Worm (Caenorhabditis elegans) whole organism, midembryonic: ENCODE data around the gene scl-10.

ENCODE experiments used
- T22C8.4 ChIP-seq: fragments of 200-800 bp; sonication (Bioruptor generic); IDR thresholded peaks from 2 replicates; pipeline ENCODE4 v1.3.6; 2022; ENCODE audit warnings: missing genetic modification characterization, missing compliant biosample characterization
- cog-1 ChIP-seq: sonication (generic microtip); optimal IDR thresholded peaks from 2 replicates; lab custom pipeline; 2016; ENCODE audit warnings: missing genetic modification characterization, missing compliant biosample characterization
- flt-1 ChIP-seq: fragments of 200-800 bp; sonication (Bioruptor generic); IDR thresholded peaks from 2 replicates; pipeline ENCODE4 v1.3.6; 2022; ENCODE audit warnings: missing genetic modification characterization, missing compliant biosample characterization
- klf-2 ChIP-seq: fragments of 200-800 bp; sonication (Bioruptor generic); conservative IDR thresholded peaks from 2 replicates; pipeline ENCODE4 v1.3.6; 2022; ENCODE audit warnings: missing genetic modification reagents, missing genetic modification characterization, missing compliant biosample characterization
- med-1 ChIP-seq: sonication (generic microtip); optimal IDR thresholded peaks from 2 replicates; lab custom pipeline; 2017; ENCODE audit warnings: missing genetic modification characterization, mild to moderate bottlenecking, missing compliant biosample characterization, antibody characterized with exemption, missing genetic modification reagents; ENCODE audit not compliant: insufficient read depth
- ref-1 ChIP-seq: fragments of 200-800 bp; sonication (Bioruptor generic); conservative IDR thresholded peaks from 2 replicates; pipeline ENCODE4 v1.3.6; 2022; ENCODE audit warnings: missing genetic modification reagents, missing genetic modification characterization, missing compliant biosample characterization
- tab-1 ChIP-seq: fragments of 200-800 bp; sonication (Bioruptor generic); IDR thresholded peaks from 2 replicates; pipeline ENCODE4 v1.3.6; 2022; ENCODE audit warnings: missing genetic modification characterization, missing compliant biosample characterization
- ztf-23 ChIP-seq: fragments of 200-800 bp; sonication (Bioruptor generic); IDR thresholded peaks from 2 replicates; pipeline ENCODE4 v1.3.6; 2022; ENCODE audit warnings: missing genetic modification reagents, missing genetic modification characterization, missing compliant biosample characterization
- ztf-29 ChIP-seq: fragments of 200-800 bp; sonication (Bioruptor generic); IDR thresholded peaks from 2 replicates; pipeline ENCODE4 v1.3.6; 2022; ENCODE audit warnings: missing genetic modification reagents, missing genetic modification characterization, missing compliant biosample characterization

Gene scl-10

DNA sequence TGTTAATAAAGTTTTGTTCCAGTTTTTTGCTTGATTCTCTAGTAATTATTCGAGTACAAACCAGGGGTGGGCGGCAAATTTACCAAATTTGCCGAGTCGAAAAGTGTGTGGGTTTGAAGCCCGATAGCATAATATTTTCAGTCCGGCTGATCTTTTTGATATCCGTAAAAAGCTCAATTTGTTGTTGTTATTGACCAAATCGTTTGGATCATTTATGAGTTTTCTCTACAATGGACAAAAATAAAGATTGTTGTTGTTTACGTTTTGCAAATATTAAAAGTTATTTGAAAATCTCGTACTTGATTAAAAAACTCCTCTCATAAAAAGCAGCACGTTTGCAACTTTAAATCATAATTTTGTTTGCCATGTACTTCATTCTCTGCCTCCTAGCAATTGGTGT lies 7.8 kb downstream of the scl-10 start, which contains the start of gene scl-1:
Gene scl-1, plus strand, starts transcription at position 301 of the 400 bp plus-strand sequence.
- TF ChIP-seq med-1 (GFP tag; lab: Kevin White, UChicago) (no peak), ref-1 (no peak), ztf-23 (no peak), T22C8.4 (GFP tag; lab: Robert Waterston, UW) (no peak), flt-1 (GFP tag; lab: Robert Waterston, UW) (no peak), klf-2 (no peak), ztf-29 (GFP tag; lab: Robert Waterston, UW) (no peak), tab-1 (GFP tag; lab: Robert Waterston, UW) (no peak), cog-1 (no peak)

DNA sequence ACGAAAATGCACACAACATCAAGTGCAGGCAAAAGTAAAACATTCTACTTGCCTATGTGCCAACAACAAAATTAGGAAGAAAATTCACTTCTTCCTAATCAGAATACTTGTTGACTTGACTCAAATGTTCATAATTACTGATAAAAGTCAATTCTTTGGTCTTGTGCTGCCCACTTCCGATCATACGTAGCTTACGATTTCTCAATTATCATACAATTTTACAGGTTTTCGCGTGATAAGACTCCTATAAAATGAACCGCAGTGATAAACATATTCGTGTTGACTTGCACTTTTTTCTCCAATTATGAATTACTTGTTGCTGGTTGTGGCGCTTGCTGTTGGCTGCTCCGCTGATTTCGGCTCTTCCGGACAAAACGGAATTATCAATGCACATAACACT lies 9.2 kb downstream of the scl-10 start, which contains the start of gene scl-2:
Gene scl-2, plus strand, starts transcription at position 293 of the 400 bp plus-strand sequence.
- no peak for TF ChIP-seq ztf-29 (GFP tag; lab: Robert Waterston, UW)
- no peak for TF ChIP-seq flt-1 (GFP tag; lab: Robert Waterston, UW)
- no peak for TF ChIP-seq T22C8.4 (GFP tag; lab: Robert Waterston, UW)
- TF ChIP-seq ztf-23, result no peak
- TF ChIP-seq med-1 (GFP tag; lab: Kevin White, UChicago), result no peak
- TF ChIP-seq ref-1, result no peak
- no peak for TF ChIP-seq klf-2
- TF ChIP-seq cog-1, result no peak
- TF ChIP-seq tab-1 (GFP tag; lab: Robert Waterston, UW), result no peak

DNA sequence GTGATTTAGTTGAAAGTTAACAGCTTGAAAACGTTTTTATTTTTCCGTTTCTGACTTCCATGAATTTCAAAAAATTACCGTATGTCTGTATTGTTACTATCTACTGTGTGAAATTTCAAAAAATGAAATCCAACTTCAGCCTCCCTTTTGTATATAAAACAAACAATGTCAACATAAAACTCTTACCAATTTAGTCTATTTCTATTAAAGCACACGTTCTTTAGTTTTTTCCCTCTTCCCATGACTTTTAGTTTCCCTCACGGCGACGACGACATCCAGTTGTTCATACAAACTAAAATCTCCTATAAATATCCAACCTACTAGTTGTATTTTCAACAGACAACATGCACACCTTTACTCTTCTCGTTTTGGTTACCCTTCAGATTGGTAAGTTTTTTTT lies 11.0 kb downstream of the scl-10 start, which contains the start of gene scl-3:
Gene scl-3, plus strand, starts transcription at position 301 of the 400 bp plus-strand sequence.
- TF ChIP-seq tab-1 (GFP tag; lab: Robert Waterston, UW), result no peak
- TF ChIP-seq cog-1, result no peak
- TF ChIP-seq med-1 (GFP tag; lab: Kevin White, UChicago), result no peak

DNA sequence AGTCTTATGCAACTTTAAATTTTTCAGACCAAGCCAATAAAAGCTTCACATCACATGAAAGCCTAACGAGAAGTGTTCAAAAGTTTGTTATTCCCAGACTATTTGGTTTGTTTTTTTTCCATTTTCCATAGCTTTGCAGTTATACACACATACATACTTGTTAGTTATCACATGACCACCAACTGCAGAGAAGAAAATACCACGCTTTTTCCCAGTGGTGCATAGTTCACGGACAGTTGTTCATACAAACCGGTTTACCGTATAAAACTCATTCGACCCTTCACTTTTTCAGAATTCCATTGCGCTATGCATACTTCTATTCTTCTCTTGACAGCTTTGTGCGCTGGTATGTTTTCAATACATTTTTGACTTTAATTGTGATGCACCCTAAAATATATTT lies 15.5 kb downstream of the scl-10 start, which contains the start of gene scl-5:
Gene scl-5, plus strand, starts transcription at position 301 of the 400 bp plus-strand sequence.
- TF ChIP-seq ztf-29 (GFP tag; lab: Robert Waterston, UW) (no peak), tab-1 (GFP tag; lab: Robert Waterston, UW) (no peak), med-1 (GFP tag; lab: Kevin White, UChicago) (no peak), ref-1 (no peak), ztf-23 (no peak), cog-1 (no peak), klf-2 (no peak), T22C8.4 (GFP tag; lab: Robert Waterston, UW) (no peak), flt-1 (GFP tag; lab: Robert Waterston, UW) (no peak)

DNA sequence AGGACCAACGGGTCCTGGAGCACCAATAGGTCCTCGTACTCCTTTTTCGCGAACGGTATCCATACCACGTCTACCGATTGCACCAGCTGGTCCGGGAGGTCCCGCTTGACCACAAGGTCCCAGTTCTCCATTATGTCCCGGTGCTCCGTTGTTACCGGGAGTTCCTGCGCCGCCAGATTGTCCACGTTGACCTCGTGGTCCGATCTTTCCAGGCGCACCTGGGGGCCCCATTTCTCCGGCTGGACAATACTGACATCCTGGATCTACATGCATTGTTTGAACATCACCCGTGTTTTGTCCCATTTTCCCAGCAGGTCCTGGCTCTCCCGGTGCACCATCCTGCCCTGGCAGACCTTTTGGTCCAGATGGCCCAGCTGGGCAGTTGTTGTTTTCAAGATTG lies 17.8 kb downstream of the scl-10 start:
- no peak for TF ChIP-seq ztf-23

DNA sequence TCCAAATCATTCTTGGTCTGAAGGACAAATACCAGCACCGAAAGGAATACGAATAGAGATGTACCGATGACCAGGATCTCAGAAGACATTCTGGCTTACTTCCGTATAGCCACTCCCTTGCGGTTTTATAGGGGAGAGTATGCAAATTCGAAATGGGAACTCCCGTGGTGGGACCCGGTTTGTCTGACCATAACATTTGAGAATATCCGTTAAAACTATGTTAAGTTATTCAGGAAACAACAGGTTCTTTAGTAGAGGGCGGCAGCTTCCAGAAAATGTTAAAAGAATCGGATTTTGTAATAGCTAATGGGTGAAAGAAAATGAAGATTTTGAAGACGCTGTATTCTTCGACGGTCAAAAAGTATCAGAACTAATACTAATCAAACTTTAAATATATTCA lies 18.9 kb downstream of the scl-10 start, which contains the start of gene col-131:
Gene col-131, minus strand, starts transcription at position 101 of the 400 bp plus-strand sequence.
- TF ChIP-seq T22C8.4 (GFP tag; lab: Robert Waterston, UW) (no peak), ztf-23 (no peak), med-1 (GFP tag; lab: Kevin White, UChicago) (no peak), klf-2 (no peak), ztf-29 (GFP tag; lab: Robert Waterston, UW) (no peak), tab-1 (GFP tag; lab: Robert Waterston, UW) (no peak), flt-1 (GFP tag; lab: Robert Waterston, UW) (no peak), cog-1 (no peak)

DNA sequence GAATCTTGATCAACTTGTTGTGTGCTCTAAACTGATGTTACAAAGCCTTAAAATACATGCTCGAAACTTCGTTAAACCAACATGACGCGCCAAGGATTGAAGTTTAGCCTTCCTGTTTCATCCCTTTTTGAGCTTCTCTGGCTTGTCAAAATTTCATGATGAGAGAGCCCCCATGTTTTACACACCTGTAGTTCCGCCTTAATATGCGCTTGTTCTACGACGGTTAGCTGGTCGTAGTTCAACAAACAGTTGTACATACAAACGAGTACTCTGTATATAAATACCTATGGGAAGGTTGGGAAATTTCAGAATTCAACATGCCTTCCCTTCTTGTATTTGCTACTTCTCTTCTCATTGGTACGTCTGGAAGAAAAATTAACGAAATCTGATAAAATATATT lies 20.2 kb downstream of the scl-10 start, which contains the start of gene scl-6:
Gene scl-6, plus strand, starts transcription at position 301 of the 400 bp plus-strand sequence.
- TF ChIP-seq ztf-29 (GFP tag; lab: Robert Waterston, UW) (no peak), ztf-23 (no peak), med-1 (GFP tag; lab: Kevin White, UChicago) (no peak), cog-1 (no peak)

DNA sequence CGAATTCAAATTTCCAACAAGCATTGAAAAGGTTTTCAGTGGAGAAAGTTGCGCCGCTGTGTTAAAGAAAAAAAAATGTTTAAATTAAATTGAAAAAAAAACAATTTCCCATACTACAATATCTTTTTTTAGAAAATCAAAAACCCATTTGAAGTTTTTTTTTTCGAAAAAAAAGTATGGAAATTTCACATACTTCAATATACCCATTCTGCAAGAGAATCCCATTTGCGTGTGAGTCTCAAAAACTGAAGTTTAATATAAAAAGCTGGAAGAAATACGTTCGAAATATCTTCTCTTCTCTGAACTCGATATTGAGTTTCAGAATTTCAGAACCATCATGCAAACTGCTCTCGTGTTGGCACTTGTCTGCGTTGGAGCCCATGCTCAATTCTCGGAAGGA lies 21.9 kb downstream of the scl-10 start, which contains the start of gene scl-7:
Gene scl-7, plus strand, starts transcription at position 301 of the 400 bp plus-strand sequence.
- no peak for TF ChIP-seq ref-1
- no peak for TF ChIP-seq flt-1 (GFP tag; lab: Robert Waterston, UW)
- TF ChIP-seq ztf-29 (GFP tag; lab: Robert Waterston, UW), result no peak

DNA sequence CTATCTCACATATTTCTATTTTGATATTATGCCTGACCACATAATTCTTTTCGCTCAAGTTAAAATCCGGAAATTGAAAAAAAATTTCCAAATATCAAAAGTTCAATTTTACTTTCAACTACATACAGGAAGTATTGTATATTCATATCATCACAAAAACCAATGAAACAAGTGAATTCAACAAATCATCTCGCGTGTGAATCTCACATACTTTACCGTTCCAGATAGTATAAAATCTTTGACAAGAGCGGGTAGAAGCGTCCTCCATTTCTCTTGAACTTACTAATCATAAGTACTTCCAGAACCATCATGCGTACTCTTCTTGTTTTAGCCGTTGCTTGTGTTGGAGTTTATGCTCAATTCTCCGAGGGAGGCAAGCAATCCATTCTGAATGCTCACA lies 23.2 kb downstream of the scl-10 start, which contains the start of gene scl-8:
Gene scl-8, plus strand, starts transcription at position 301 of the 400 bp plus-strand sequence.
- TF ChIP-seq flt-1 (GFP tag; lab: Robert Waterston, UW), result no peak
- no peak for TF ChIP-seq cog-1
- no peak for TF ChIP-seq tab-1 (GFP tag; lab: Robert Waterston, UW)
- TF ChIP-seq ref-1, result no peak
- no peak for TF ChIP-seq T22C8.4 (GFP tag; lab: Robert Waterston, UW)
- no peak for TF ChIP-seq ztf-23

DNA sequence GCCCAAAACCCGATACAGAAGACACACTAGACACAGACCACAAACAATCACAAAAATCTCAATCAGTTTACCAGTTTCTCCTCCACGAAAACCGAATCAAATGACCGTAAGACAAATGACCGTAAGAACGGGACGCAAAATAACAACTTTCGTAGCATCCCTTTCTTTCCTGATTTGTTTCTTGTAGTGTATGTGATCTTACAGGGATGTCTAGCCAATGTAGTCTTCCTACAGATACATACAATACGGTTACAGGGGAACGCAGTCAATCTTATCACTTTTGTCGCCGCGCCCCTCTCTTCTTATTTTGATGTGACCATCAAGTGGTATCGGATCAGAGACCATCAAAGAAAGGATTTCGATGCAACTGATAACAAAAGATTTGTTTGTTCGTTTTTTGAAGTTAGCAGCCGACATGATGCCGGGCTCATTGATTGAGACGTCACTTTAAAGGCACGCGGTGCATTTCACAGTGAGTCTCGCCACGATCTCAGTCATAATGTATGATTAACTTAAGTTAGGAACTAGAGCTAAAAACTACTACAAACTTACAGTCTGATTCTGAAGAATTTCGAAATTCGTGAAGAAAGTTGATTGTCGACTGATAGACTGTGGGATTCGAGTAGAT lies 27.5 kb downstream of the scl-10 start:
- no peak for TF ChIP-seq ref-1
- TF ChIP-seq klf-2, result no peak
- TF ChIP-seq ztf-23, result no peak
- TF ChIP-seq T22C8.4 (GFP tag; lab: Robert Waterston, UW), result no peak
- no peak for TF ChIP-seq flt-1 (GFP tag; lab: Robert Waterston, UW)
- no peak for TF ChIP-seq ztf-29 (GFP tag; lab: Robert Waterston, UW)
- TF ChIP-seq tab-1 (GFP tag; lab: Robert Waterston, UW), result no peak
- TF ChIP-seq cog-1, result no peak
- TF ChIP-seq med-1 (GFP tag; lab: Kevin White, UChicago), result no peak

DNA sequence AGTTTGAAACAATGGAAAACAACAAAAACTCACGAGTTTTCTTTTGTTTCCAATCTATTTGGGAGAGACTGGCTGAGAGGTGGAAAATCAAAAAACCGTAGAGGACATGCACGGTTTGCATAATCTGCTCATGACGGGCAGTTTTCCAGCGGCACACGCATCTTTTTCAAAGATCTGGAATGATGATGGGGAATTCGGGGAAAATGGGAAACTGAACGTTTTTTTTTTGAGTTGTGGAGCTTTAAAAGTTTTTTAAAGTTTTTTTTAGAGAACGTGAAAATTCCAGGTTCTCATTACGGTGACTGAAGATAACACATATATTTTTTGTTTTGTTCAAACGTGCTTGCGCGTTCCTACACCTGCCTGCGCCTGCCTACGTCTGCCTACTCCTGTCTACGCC lies 28.4 kb downstream of the scl-10 start, which contains the start of gene C39E9.7:
Gene C39E9.7, minus strand, starts transcription at position 101 of the 400 bp plus-strand sequence.
- TF ChIP-seq T22C8.4 (GFP tag; lab: Robert Waterston, UW), result no peak
- TF ChIP-seq med-1 (GFP tag; lab: Kevin White, UChicago), result no peak
- no peak for TF ChIP-seq ztf-23
- no peak for TF ChIP-seq cog-1
- TF ChIP-seq ref-1, result no peak
- no peak for TF ChIP-seq tab-1 (GFP tag; lab: Robert Waterston, UW)
- no peak for TF ChIP-seq ztf-29 (GFP tag; lab: Robert Waterston, UW)
- no peak for TF ChIP-seq flt-1 (GFP tag; lab: Robert Waterston, UW)
- TF ChIP-seq klf-2, result no peak
